Fruit fly (Drosophila melanogaster): ENCODE measurements around the gene CG3386.

DNA sequence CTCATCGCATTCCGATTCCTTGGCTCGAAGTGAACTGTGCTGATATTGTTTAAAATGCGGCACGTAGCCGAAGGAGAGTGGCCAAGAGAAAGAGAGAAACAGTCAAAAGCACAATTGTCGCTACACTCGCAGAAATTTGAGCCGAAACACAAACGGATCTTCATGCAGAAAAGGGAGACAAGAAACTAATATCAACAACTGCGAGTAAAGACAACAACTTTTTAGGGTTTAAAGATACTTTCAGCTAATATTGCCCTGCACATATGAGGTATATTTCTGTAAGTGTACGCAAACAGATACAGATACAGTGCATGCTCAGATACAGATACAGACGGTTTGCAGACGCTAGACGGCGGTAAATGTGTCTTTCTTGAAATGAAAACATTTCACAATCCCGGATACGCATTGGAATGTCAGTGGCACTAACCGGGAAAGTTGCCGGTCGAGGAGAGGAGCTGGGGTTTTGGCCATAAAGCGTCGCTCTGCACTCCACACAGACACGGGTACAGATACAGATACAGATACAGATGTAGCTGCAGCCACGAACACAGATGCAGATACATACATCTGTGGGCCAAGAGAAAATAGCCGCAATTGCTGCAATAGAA, 38.1 kb downstream of the CG3386 start:
- peak; percentile 69 for TF ChIP-seq wek (GFP tag; optimal IDR thresholded peaks at IDR 0.05)
- peak; percentile 94 for TF ChIP-seq dmrt99B (tag; optimal IDR thresholded peaks at IDR 0.05)
